Worm (Caenorhabditis elegans) whole organism, young adult: ENCODE data around the gene F59A6.12.

Experiments used
- B0336.3 ChIP-seq: fragments of 200-800 bp; sonication (Bioruptor generic); IDR thresholded peaks from 2 replicates; pipeline ENCODE4 v1.3.6; 2022; ENCODE audit warnings: missing genetic modification characterization, missing compliant biosample characterization
- C06A6.2 ChIP-seq: fragments of 200-800 bp; sonication (Bioruptor generic); conservative IDR thresholded peaks from 2 replicates; pipeline ENCODE4 v1.3.6; 2022; ENCODE audit warnings: missing genetic modification characterization, missing compliant biosample characterization
- F33H1.4 ChIP-seq: fragments of 200-800 bp; sonication (Bioruptor generic); IDR thresholded peaks from 2 replicates; pipeline ENCODE4 v1.3.6; 2022; ENCODE audit warnings: missing genetic modification reagents, missing genetic modification characterization, missing compliant biosample characterization
- F49E8.2 ChIP-seq: sonication (generic microtip); optimal IDR thresholded peaks from 3 replicates; lab custom pipeline; 2017; ENCODE audit warnings: missing genetic modification characterization, mild to moderate bottlenecking, missing compliant biosample characterization, antibody characterized with exemption, moderate library complexity; ENCODE audit not compliant: insufficient read depth
- Y53G8AR.9 ChIP-seq: fragments of 200-800 bp; sonication (Bioruptor generic); conservative IDR thresholded peaks from 2 replicates; pipeline ENCODE4 v1.3.6; 2022; ENCODE audit warnings: missing genetic modification reagents, missing genetic modification characterization, missing compliant biosample characterization
- ZK185.1 ChIP-seq: sonication (generic microtip); optimal IDR thresholded peaks from 2 replicates; lab custom pipeline; 2016; ENCODE audit warnings: mild to moderate bottlenecking, missing genetic modification characterization, missing compliant biosample characterization; ENCODE audit not compliant: poor library complexity, severe bottlenecking
- aptf-3 ChIP-seq: fragments of 200-800 bp; sonication (Bioruptor generic); IDR thresholded peaks from 2 replicates; pipeline ENCODE4 v1.3.6; 2022; ENCODE audit warnings: missing genetic modification characterization, missing compliant biosample characterization
- attf-3 ChIP-seq: fragments of 200-800 bp; sonication (Bioruptor generic); conservative IDR thresholded peaks from 2 replicates; pipeline ENCODE4 v1.3.6; 2022; ENCODE audit warnings: missing genetic modification reagents, missing genetic modification characterization, missing compliant biosample characterization
- attf-5 ChIP-seq: fragments of 200-800 bp; sonication (Bioruptor generic); optimal IDR thresholded peaks from 2 replicates; lab custom pipeline; 2018; ENCODE audit warnings: mild to moderate bottlenecking, missing genetic modification characterization, missing compliant biosample characterization
- cebp-1 ChIP-seq, 2 experiments: fragments of 200-800 bp in 1 of 2; sonication (Bioruptor generic) in 1 of 2; sonication (generic microtip) in 1 of 2; IDR thresholded peaks in 1 of 2; optimal IDR thresholded peaks in 1 of 2; 2 replicates each; pipeline versions ENCODE4 v1.3.6 to Lab custom; 2017 to 2022; ENCODE audit warnings: missing compliant biosample characterization in 2 of 2, missing genetic modification characterization in 2 of 2, mild to moderate bottlenecking in 1 of 2, missing genetic modification reagents in 1 of 2, moderate library complexity in 1 of 2
- ceh-27 ChIP-seq: fragments of 200-800 bp; sonication (Bioruptor generic); optimal IDR thresholded peaks from 2 replicates; lab custom pipeline; 2018; ENCODE audit warnings: mild to moderate bottlenecking, missing genetic modification characterization, moderate library complexity, missing compliant biosample characterization
- ceh-91 ChIP-seq: fragments of 200-800 bp; sonication (Bioruptor generic); IDR thresholded peaks from 2 replicates; pipeline ENCODE4 v1.3.6; 2022; ENCODE audit warnings: missing genetic modification reagents, missing genetic modification characterization, missing compliant biosample characterization
- dox-1 ChIP-seq: fragments of 200-800 bp; sonication (Bioruptor generic); IDR thresholded peaks from 2 replicates; pipeline ENCODE4 v1.3.6; 2022; ENCODE audit warnings: missing genetic modification reagents, missing genetic modification characterization, missing compliant biosample characterization
- dpl-1 ChIP-seq: fragments of 150-350 bp; optimal IDR thresholded peaks from 2 replicates; lab custom pipeline; 2014; ENCODE audit warnings: missing biosample characterization, missing genetic modification reagents, missing genetic modification characterization
- efl-1 ChIP-seq: fragments of 150-350 bp; optimal IDR thresholded peaks from 2 replicates; lab custom pipeline; 2014; ENCODE audit warnings: missing biosample characterization, missing genetic modification reagents, missing genetic modification characterization
- egl-18 ChIP-seq: fragments of 200-800 bp; sonication (Bioruptor generic); IDR thresholded peaks from 2 replicates; pipeline ENCODE4 v1.3.6; 2022; ENCODE audit warnings: missing genetic modification reagents, missing genetic modification characterization, missing compliant biosample characterization
- egl-44 ChIP-seq: fragments of 200-800 bp; sonication (Bioruptor generic); IDR thresholded peaks from 2 replicates; pipeline ENCODE4 v1.3.6; 2022; ENCODE audit warnings: missing genetic modification reagents, missing genetic modification characterization, missing compliant biosample characterization
- hmg-1.2 ChIP-seq: fragments of 200-800 bp; sonication (Bioruptor generic); IDR thresholded peaks from 2 replicates; pipeline ENCODE4 v1.3.6; 2022; ENCODE audit warnings: missing genetic modification reagents, missing genetic modification characterization, missing compliant biosample characterization
- hrde-1 ChIP-seq: sonication (generic microtip); optimal IDR thresholded peaks from 2 replicates; lab custom pipeline; 2016; ENCODE audit warnings: missing genetic modification characterization, mild to moderate bottlenecking, missing compliant biosample characterization, moderate library complexity, missing genotype, missing genetic modification reagents, borderline replicate concordance
- hsf-1 ChIP-seq: fragments of 200-800 bp; sonication (Bioruptor generic); IDR thresholded peaks from 2 replicates; pipeline ENCODE4 v1.3.6; 2022; ENCODE audit warnings: missing genetic modification reagents, missing genetic modification characterization, missing compliant biosample characterization
- lin-35 ChIP-seq, 3 experiments: fragments of 150-350 bp in 2 of 3; sonication (generic microtip) in 1 of 3; optimal IDR thresholded peaks; 2 replicates each; lab custom pipeline; 2014 to 2018; ENCODE audit warnings: missing biosample characterization in 3 of 3, missing genetic modification characterization in 3 of 3, missing genetic modification reagents in 3 of 3
- lin-40 ChIP-seq: sonication (generic microtip); optimal IDR thresholded peaks from 2 replicates; lab custom pipeline; 2016; ENCODE audit warnings: missing genetic modification characterization, mild to moderate bottlenecking, missing compliant biosample characterization, missing genotype, missing genetic modification reagents
- lin-54 ChIP-seq: fragments of 200-800 bp; sonication (Bioruptor generic); optimal IDR thresholded peaks from 2 replicates; lab custom pipeline; 2018; ENCODE audit warnings: mild to moderate bottlenecking, missing genetic modification characterization, missing compliant biosample characterization
- lsl-1 ChIP-seq: fragments of 200-800 bp; sonication (Bioruptor generic); optimal IDR thresholded peaks from 2 replicates; lab custom pipeline; 2018; ENCODE audit warnings: mild to moderate bottlenecking, missing genetic modification characterization, moderate library complexity, missing compliant biosample characterization
- madf-6 ChIP-seq: fragments of 200-800 bp; sonication (Bioruptor generic); IDR thresholded peaks from 2 replicates; pipeline ENCODE4 v1.3.6; 2022; ENCODE audit warnings: missing genetic modification reagents, missing genetic modification characterization, missing compliant biosample characterization
- mcd-1 ChIP-seq: fragments of 200-800 bp; sonication (Bioruptor generic); IDR thresholded peaks from 2 replicates; pipeline ENCODE4 v1.3.6; 2022; ENCODE audit warnings: missing genetic modification reagents, missing genetic modification characterization, missing compliant biosample characterization
- mel-28 ChIP-seq: sonication (generic microtip); optimal IDR thresholded peaks from 2 replicates; lab custom pipeline; 2016; ENCODE audit warnings: borderline replicate concordance, mild to moderate bottlenecking, missing genetic modification characterization, missing compliant biosample characterization
- nfyb-1 ChIP-seq: fragments of 200-800 bp; sonication (Bioruptor generic); IDR thresholded peaks from 2 replicates; pipeline ENCODE4 v1.3.6; 2022; ENCODE audit warnings: missing genetic modification reagents, missing genetic modification characterization, missing compliant biosample characterization
- pbrm-1 ChIP-seq: fragments of 200-800 bp; sonication (Bioruptor generic); IDR thresholded peaks from 2 replicates; pipeline ENCODE4 v1.3.6; 2022; ENCODE audit warnings: missing genetic modification reagents, missing genetic modification characterization, missing compliant biosample characterization
- pha-4 ChIP-seq: fragments of 150-350 bp; sonication (generic microtip); optimal IDR thresholded peaks from 2 replicates; lab custom pipeline; 2014; ENCODE audit warnings: missing biosample characterization, missing genetic modification reagents, missing genetic modification characterization
- rcor-1 ChIP-seq: fragments of 200-800 bp; sonication (Bioruptor generic); IDR thresholded peaks from 2 replicates; pipeline ENCODE4 v1.3.6; 2022; ENCODE audit warnings: missing genetic modification reagents, missing genetic modification characterization, missing compliant biosample characterization
- snpc-1.1 ChIP-seq: sonication (generic microtip); optimal IDR thresholded peaks from 2 replicates; lab custom pipeline; 2017; ENCODE audit warnings: missing genetic modification characterization, mild to moderate bottlenecking, missing compliant biosample characterization, antibody characterized with exemption, moderate library complexity, missing genotype, missing genetic modification reagents; ENCODE audit not compliant: insufficient read depth
- snpc-3.4 ChIP-seq: sonication (generic microtip); optimal IDR thresholded peaks from 2 replicates; lab custom pipeline; 2017; ENCODE audit warnings: missing genetic modification characterization, mild to moderate bottlenecking, missing compliant biosample characterization, antibody characterized with exemption, moderate library complexity, missing genotype, missing genetic modification reagents
- snpc-4 ChIP-seq, 5 experiments: fragments of 150-350 bp in 1 of 5; sonication (generic microtip) in 4 of 5; optimal IDR thresholded peaks; 2 replicates each; lab custom pipeline; 2014 to 2018; ENCODE audit warnings: missing genetic modification characterization in 5 of 5, missing biosample characterization in 3 of 5, antibody characterized with exemption in 2 of 5, mild to moderate bottlenecking in 2 of 5, missing compliant biosample characterization in 2 of 5, missing genotype in 2 of 5, moderate library complexity in 2 of 5, missing genetic modification reagents in 1 of 5
- sptf-2 ChIP-seq: fragments of 200-800 bp; sonication (Bioruptor generic); optimal IDR thresholded peaks from 2 replicates; lab custom pipeline; 2018; ENCODE audit warnings: mild to moderate bottlenecking, missing genetic modification characterization, missing compliant biosample characterization
- tbp1 ChIP-seq: fragments of 200-800 bp; sonication (Bioruptor generic); optimal IDR thresholded peaks from 2 replicates; lab custom pipeline; 2018; ENCODE audit warnings: mild to moderate bottlenecking, missing genetic modification characterization, missing compliant biosample characterization
- tbx-9 ChIP-seq: sonication (generic microtip); optimal IDR thresholded peaks from 2 replicates; lab custom pipeline; 2016; ENCODE audit warnings: borderline replicate concordance, missing genetic modification characterization, inconsistent platforms, missing compliant biosample characterization
- ztf-18 ChIP-seq: sonication (generic microtip); optimal IDR thresholded peaks from 2 replicates; lab custom pipeline; 2016; ENCODE audit warnings: missing genotype, mild to moderate bottlenecking, missing genetic modification characterization, missing compliant biosample characterization
- ztf-26 ChIP-seq: sonication (generic microtip); optimal IDR thresholded peaks from 2 replicates; lab custom pipeline; 2017; ENCODE audit warnings: missing genetic modification characterization, missing compliant biosample characterization
- ztf-3 ChIP-seq: fragments of 200-800 bp; sonication (Bioruptor generic); optimal IDR thresholded peaks from 2 replicates; lab custom pipeline; 2018; ENCODE audit warnings: mild to moderate bottlenecking, missing genetic modification characterization, missing compliant biosample characterization
- ztf-6 ChIP-seq: fragments of 200-800 bp; sonication (Bioruptor generic); IDR thresholded peaks from 2 replicates; pipeline ENCODE4 v1.3.6; 2022; ENCODE audit warnings: missing genetic modification reagents, missing genetic modification characterization, missing compliant biosample characterization

Gene F59A6.12

ce11 chrII:5003660-5004059 is 8.2 kb downstream of the F59A6.12 start, which contains the start of gene F59A6.10:
F59A6.10 (plus strand) TSS chrII:5003960.
- TF ChIP-seq ZK185.1 (no peak), lin-40 (no peak), F49E8.2 (tag; lab: Kevin White, UChicago) (peak; percentile 12), lsl-1 (GFP tag; lab: Kevin White, UChicago) (peak; percentile 23), snpc-1.1 (no peak), tbx-9 (no peak), hrde-1 (tag; lab: Kevin White, UChicago) (peak; percentile 8)
- TF ChIP-seq, all 124 proteins: peak for 3

ce11 chrII:5001866-5002265 is 10.0 kb downstream of the F59A6.12 start:
- 0 out of 2 replicates have a peak, but pooled peaks have one; percentile 49 for TF ChIP-seq aptf-3 (GFP tag; lab: Robert Waterston, UW)
- no peak for TF ChIP-seq C06A6.2

- TF ChIP-seq efl-1 (peak; percentile 91), C06A6.2 (0 out of 2 replicates have a peak, but pooled peaks have one; percentile 50), mcd-1 (GFP tag; lab: Robert Waterston, UW) (peak; percentile 79), madf-6 (GFP tag; lab: Robert Waterston, UW) (peak; percentile 58), ZK185.1 (peak; percentile 53), dpl-1 (peak; percentile 95), ztf-18 (tag; lab: Kevin White, UChicago) (peak; percentile 5), lin-35 (GFP tag; optimal IDR thresholded peaks at IDR 0.05; lab: Kevin White, UChicago) (peak; percentile 52 to 98 (median 71)), snpc-3.4 (tag; lab: Kevin White, UChicago) (peak; percentile 55), sptf-2 (GFP tag; lab: Kevin White, UChicago) (no peak), rcor-1 (GFP tag; lab: Robert Waterston, UW) (peak; percentile 47), hsf-1 (no peak), cebp-1 (GFP tag; IDR thresholded peaks at IDR 0.05; lab: Robert Waterston, UW) (no peak), cebp-1 (tag; optimal IDR thresholded peaks at IDR 0.05; lab: Kevin White, UChicago) (no peak), B0336.3 (GFP tag; lab: Robert Waterston, UW) (0 out of 2 replicates have a peak, but pooled peaks have one; percentile 25), lin-54 (peak; percentile 97), Y53G8AR.9 (GFP tag; lab: Robert Waterston, UW) (peak; percentile 70; the same call in 1 of the 2 replicates), pha-4 (tag; lab: Kevin White, UChicago) (peak; percentile 90), attf-3 (GFP tag; lab: Robert Waterston, UW) (peak; percentile 30; the same call in 1 of the 2 replicates), lsl-1 (GFP tag; lab: Kevin White, UChicago) (peak; percentile 30), mel-28 (tag; lab: Kevin White, UChicago) (no peak), snpc-4 (GFP tag; optimal IDR thresholded peaks at IDR 0.05; lab: Kevin White, UChicago) (no peak), snpc-4 (tag; optimal IDR thresholded peaks at IDR 0.05; lab: Kevin White, UChicago) (peak in 1 of 4 experiments; percentile 46), tbp1 (GFP tag; lab: Kevin White, UChicago) (peak; percentile 57), hmg-1.2 (GFP tag; lab: Robert Waterston, UW) (peak; percentile 97), ceh-27 (GFP tag; lab: Kevin White, UChicago) (peak; percentile 72), egl-18 (GFP tag; lab: Robert Waterston, UW) (0 out of 2 replicates have a peak, but pooled peaks have one; percentile 13), ztf-3 (GFP tag; lab: Kevin White, UChicago) (no peak), F33H1.4 (GFP tag; lab: Robert Waterston, UW) (peak; percentile 59), pbrm-1 (GFP tag; lab: Robert Waterston, UW) (0 out of 2 replicates have a peak, but pooled peaks have one; percentile 42), nfyb-1 (GFP tag; lab: Robert Waterston, UW) (peak; percentile 74), ztf-26 (tag; lab: Kevin White, UChicago) (peak; percentile 4), attf-5 (peak; percentile 19), dox-1 (GFP tag; lab: Robert Waterston, UW) (peak; percentile 30; the same call in 1 of the 2 replicates), ztf-6 (no peak), snpc-1.1 (peak; percentile 41), egl-44 (GFP tag; lab: Robert Waterston, UW) (no peak), aptf-3 (GFP tag; lab: Robert Waterston, UW) (no peak), ceh-91 (0 out of 2 replicates have a peak, but pooled peaks have one; percentile 37)
These were observed 12.8 kb downstream of the F59A6.12 start, which contains the start of gene citk-2 for ce11 chrII:4999122-4999521. citk-2 (plus strand) TSS chrII:4999520.
